Fruit fly (Drosophila melanogaster) whole organism, pupa: ENCODE data around the gene Adck5.
"Not testable (repeated sequence)": the region's sequence is repeated elsewhere in the genome, so short reads cannot be mapped to it uniquely, and the experiment has no call there.

ENCODE experiments used
- CG10348 ChIP-seq: fragments of 200-800 bp; sonication (Bioruptor generic); IDR thresholded peaks from 2 replicates; pipeline ENCODE4 v1.3.6; 2022; ENCODE audit warnings: missing biosample characterization, missing genetic modification characterization
- CG12605 ChIP-seq: fragments of 200-800 bp; sonication (Bioruptor generic); IDR thresholded peaks from 2 replicates; pipeline ENCODE4 v1.3.6; 2022; ENCODE audit warnings: missing biosample characterization, missing genetic modification characterization
- CG13204 ChIP-seq: fragments of 200-800 bp; sonication (Bioruptor generic); optimal IDR thresholded peaks from 2 replicates; lab custom pipeline; 2018; ENCODE audit warnings: missing biosample characterization, mild to moderate bottlenecking, missing genetic modification characterization, moderate library complexity
- CG14655 ChIP-seq: fragments of 200-800 bp; sonication (Bioruptor generic); optimal IDR thresholded peaks from 3 replicates; lab custom pipeline; 2017; ENCODE audit warnings: mild to moderate bottlenecking, missing biosample characterization, missing genetic modification reagents, missing genetic modification characterization
- CG15710 ChIP-seq: fragments of 200-800 bp; sonication (Bioruptor generic); optimal IDR thresholded peaks from 2 replicates; lab custom pipeline; 2018; ENCODE audit warnings: missing biosample characterization, mild to moderate bottlenecking, missing genetic modification characterization, moderate library complexity
- CG17806 ChIP-seq: fragments of 200-800 bp; sonication (Bioruptor generic); optimal IDR thresholded peaks from 2 replicates; lab custom pipeline; 2018; ENCODE audit warnings: missing biosample characterization, mild to moderate bottlenecking, missing genetic modification characterization, moderate library complexity
- CG32121 ChIP-seq: fragments of 200-800 bp; sonication (Bioruptor generic); IDR thresholded peaks from 2 replicates; pipeline ENCODE4 v1.3.6; 2022; ENCODE audit warnings: missing biosample characterization, missing genetic modification characterization
- CG34367 ChIP-seq: fragments of 200-800 bp; sonication (Bioruptor generic); optimal IDR thresholded peaks from 2 replicates; lab custom pipeline; 2018; ENCODE audit warnings: missing biosample characterization, mild to moderate bottlenecking, missing genetic modification characterization
- CG4496 ChIP-seq: fragments of 200-800 bp; sonication (Bioruptor generic); IDR thresholded peaks from 3 replicates; pipeline ENCODE4 v1.3.6; 2022; ENCODE audit warnings: missing biosample characterization, missing genetic modification characterization
- CG8159 ChIP-seq: fragments of 200-800 bp; sonication (Bioruptor generic); optimal IDR thresholded peaks from 3 replicates; lab custom pipeline; 2018; ENCODE audit warnings: missing biosample characterization, mild to moderate bottlenecking, missing genetic modification characterization, moderate library complexity
- CG8301 ChIP-seq: fragments of 200-800 bp; sonication (Bioruptor generic); optimal IDR thresholded peaks from 2 replicates; lab custom pipeline; 2018; ENCODE audit warnings: missing biosample characterization, mild to moderate bottlenecking, missing genetic modification characterization
- CG9948 ChIP-seq: fragments of 200-800 bp; sonication (Bioruptor generic); optimal IDR thresholded peaks from 2 replicates; lab custom pipeline; 2018; ENCODE audit warnings: missing biosample characterization, mild to moderate bottlenecking, missing genetic modification characterization, moderate library complexity
- D1 ChIP-seq: fragments of 200-800 bp; sonication (Bioruptor generic); optimal IDR thresholded peaks from 2 replicates; lab custom pipeline; 2018; ENCODE audit warnings: missing biosample characterization, mild to moderate bottlenecking, missing genetic modification characterization, moderate library complexity
- EcR ChIP-seq: fragments of 200-800 bp; sonication (Bioruptor generic); optimal IDR thresholded peaks from 3 replicates; lab custom pipeline; 2019; ENCODE audit warnings: missing biosample characterization, missing genetic modification characterization, mild to moderate bottlenecking, moderate library complexity, missing genetic modification reagents
- Ets98B ChIP-seq: fragments of 200-800 bp; sonication (Bioruptor generic); IDR thresholded peaks from 2 replicates; pipeline ENCODE4 v1.3.6; 2022; ENCODE audit warnings: missing biosample characterization, missing genetic modification characterization
- Pif1A ChIP-seq: fragments of 200-800 bp; sonication (Bioruptor generic); optimal IDR thresholded peaks from 3 replicates; lab custom pipeline; 2016; ENCODE audit warnings: missing biosample characterization, missing genetic modification characterization
- Pif1B ChIP-seq: fragments of 200-800 bp; sonication (Bioruptor generic); optimal IDR thresholded peaks from 3 replicates; lab custom pipeline; 2016; ENCODE audit warnings: missing biosample characterization, missing genetic modification characterization
- Snoo ChIP-seq: fragments of 200-800 bp; sonication (Bioruptor generic); optimal IDR thresholded peaks from 3 replicates; lab custom pipeline; 2017; ENCODE audit warnings: missing biosample characterization, mild to moderate bottlenecking, missing genetic modification characterization, inconsistent platforms
- fd96Ca ChIP-seq: fragments of 200-800 bp; sonication (Bioruptor generic); IDR thresholded peaks from 3 replicates; pipeline ENCODE4 v1.3.6; 2022; ENCODE audit warnings: missing biosample characterization, missing genetic modification characterization
- gl ChIP-seq: fragments of 200-800 bp; sonication (Bioruptor generic); optimal IDR thresholded peaks from 2 replicates; lab custom pipeline; 2018; ENCODE audit warnings: missing biosample characterization, mild to moderate bottlenecking, missing genetic modification characterization
- rn ChIP-seq: fragments of 200-800 bp; sonication (Bioruptor generic); IDR thresholded peaks from 2 replicates; pipeline ENCODE4 v1.3.6; 2022; ENCODE audit warnings: missing biosample characterization, missing genetic modification characterization

The Adck5 gene

DNA sequence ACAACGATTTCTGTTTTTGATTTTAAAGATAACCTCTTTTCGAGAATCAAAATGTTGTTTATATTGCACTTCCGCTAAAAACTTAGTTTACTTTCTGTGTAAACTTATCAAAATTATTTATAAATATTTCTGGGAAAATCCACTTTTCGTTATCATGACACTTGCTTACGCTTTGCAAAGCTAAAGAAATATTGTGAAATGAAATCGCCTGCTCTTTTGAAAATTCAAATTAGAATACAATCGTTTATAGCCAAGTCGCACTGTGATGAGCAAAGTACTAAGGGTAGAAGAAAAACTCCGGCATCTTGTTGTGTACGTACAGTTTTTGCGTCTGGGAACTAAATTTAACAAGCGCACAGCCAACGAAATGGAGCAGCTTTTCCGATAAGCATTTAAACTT is 45.2 kb upstream of the Adck5 start:
- TF ChIP-seq EcR, result no peak
- no peak for TF ChIP-seq gl
- TF ChIP-seq CG34367, result no peak
- TF ChIP-seq CG8301, result no peak
- peak; percentile 47 for TF ChIP-seq CG14655 (GFP tag; lab: Kevin White, UChicago)

DNA sequence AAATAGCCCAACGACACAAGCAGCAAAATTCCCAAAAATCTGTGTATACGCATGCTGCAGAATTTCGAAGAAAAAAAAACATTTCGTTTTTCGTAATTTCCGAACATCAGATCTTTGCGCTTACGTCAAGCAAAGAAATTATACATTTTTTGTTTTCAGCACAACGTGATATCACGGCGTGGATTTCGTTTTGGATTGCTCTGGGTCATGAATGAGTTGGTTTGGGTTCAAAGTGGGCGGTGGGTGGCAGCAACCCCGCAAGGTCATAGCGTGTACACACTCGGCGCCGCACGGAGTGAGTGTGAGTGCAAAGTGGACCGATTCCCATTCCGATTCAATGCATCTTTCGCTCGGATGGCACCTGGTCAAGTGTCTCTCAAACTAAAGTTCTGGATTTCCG is 44.8 kb upstream of the Adck5 start:
- TF ChIP-seq Pif1B (GFP tag; lab: Kevin White, UChicago), result no peak
- no peak for TF ChIP-seq EcR
- no peak for TF ChIP-seq gl
- no peak for TF ChIP-seq CG10348 (GFP tag; lab: Robert Waterston, UW)
- no peak for TF ChIP-seq CG12605 (GFP tag; lab: Robert Waterston, UW)
- TF ChIP-seq fd96Ca (GFP tag; lab: Robert Waterston, UW), result no peak
- no peak for TF ChIP-seq CG34367
- no peak for TF ChIP-seq rn (GFP tag; lab: Robert Waterston, UW)
- no peak for TF ChIP-seq CG9948
- no peak for TF ChIP-seq CG17806 (tag; lab: Kevin White, UChicago)
- TF ChIP-seq Ets98B (GFP tag; lab: Robert Waterston, UW), result no peak
- TF ChIP-seq CG13204 (GFP tag; lab: Kevin White, UChicago), result no peak
- no peak for TF ChIP-seq CG15710 (tag; lab: Kevin White, UChicago)
- TF ChIP-seq Snoo (tag; lab: Kevin White, UChicago), result no peak
- no peak for TF ChIP-seq CG8301
- no peak for TF ChIP-seq CG4496 (GFP tag; lab: Robert Waterston, UW)
- no peak for TF ChIP-seq CG8159

DNA sequence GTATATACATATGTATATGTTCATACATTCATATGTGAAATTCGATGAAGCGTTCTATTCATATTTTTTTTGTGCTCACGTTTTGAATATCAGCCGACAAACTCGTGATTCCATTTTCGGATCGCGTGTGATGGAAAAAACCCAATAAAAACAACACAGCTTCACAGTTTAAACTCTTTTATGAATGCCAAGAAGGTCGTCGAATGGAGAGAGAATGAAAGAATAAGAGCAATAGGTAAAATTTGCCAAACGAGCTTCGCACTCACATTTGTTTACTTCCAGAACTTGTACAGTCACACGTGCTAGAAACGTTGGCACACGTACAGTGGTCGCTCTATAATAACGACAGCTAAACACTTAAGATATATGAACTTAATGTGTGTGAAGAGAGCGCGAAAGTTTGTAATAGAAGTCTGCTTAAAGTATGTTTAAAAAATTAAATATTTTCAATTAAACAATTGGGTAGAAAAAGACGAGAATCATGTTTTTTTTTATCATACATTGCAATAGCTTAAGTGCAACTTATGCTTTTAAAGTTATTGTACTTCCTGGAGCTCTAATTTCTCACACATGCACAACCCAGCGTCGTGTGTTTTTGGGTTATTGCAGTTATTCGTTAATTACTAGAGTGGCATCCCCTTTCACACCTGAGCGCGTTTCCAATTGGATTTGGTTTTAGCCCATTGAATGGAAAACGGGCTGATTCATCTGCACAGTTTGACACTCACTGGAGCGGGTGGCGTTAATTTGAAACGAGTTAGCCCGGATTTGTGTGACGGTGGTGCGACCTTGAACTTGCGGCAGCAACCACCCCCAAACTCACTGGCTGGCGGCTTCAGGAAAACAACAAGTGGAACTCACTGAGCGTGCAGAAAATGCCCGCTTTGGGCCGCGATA is 43.7 kb upstream of the Adck5 start:
- TF ChIP-seq CG10348 (GFP tag; lab: Robert Waterston, UW), result no peak
- TF ChIP-seq gl, result no peak
- no peak for TF ChIP-seq CG8301
- no peak for TF ChIP-seq Pif1A
- TF ChIP-seq Pif1B (GFP tag; lab: Kevin White, UChicago), result no peak
- no peak for TF ChIP-seq CG32121 (GFP tag; lab: Robert Waterston, UW)
- no peak for TF ChIP-seq D1
- TF ChIP-seq CG4496 (GFP tag; lab: Robert Waterston, UW), result no peak
- TF ChIP-seq rn (GFP tag; lab: Robert Waterston, UW), result no peak
- no peak for TF ChIP-seq CG8159
- TF ChIP-seq CG34367, result no peak
- TF ChIP-seq CG12605 (GFP tag; lab: Robert Waterston, UW), result no peak

DNA sequence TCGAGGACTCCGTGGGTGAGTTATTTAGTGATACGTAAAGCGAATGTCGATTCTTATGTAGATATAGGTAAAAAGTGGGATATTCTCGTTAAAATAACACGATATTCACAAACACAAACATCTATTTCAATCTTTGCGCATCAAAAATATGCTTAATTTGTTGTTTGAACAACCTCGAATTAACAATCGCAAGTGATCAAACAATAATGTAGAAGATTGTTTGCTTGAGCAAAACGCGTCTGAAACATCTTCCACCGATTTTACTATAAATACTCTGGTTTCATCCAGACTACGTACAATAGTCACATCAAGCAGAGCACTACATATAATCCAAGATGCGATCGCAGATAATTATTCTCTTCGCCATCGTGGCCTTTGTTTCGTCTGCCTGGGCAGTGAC is 39.1 kb upstream of the Adck5 start, which contains the start of gene nol:
Gene nol (plus strand): TSS at position 301 of the 400 bp plus-strand sequence.
- TF ChIP-seq gl, result no peak
- TF ChIP-seq CG34367, result no peak
- no peak for TF ChIP-seq CG4496 (GFP tag; lab: Robert Waterston, UW)
- no peak for TF ChIP-seq CG8301
- no peak for TF ChIP-seq CG12605 (GFP tag; lab: Robert Waterston, UW)
- no peak for TF ChIP-seq Pif1A
- no peak for TF ChIP-seq CG32121 (GFP tag; lab: Robert Waterston, UW)
- TF ChIP-seq EcR, result no peak
- no peak for TF ChIP-seq CG15710 (tag; lab: Kevin White, UChicago)
- no peak for TF ChIP-seq CG14655 (GFP tag; lab: Kevin White, UChicago)
- TF ChIP-seq fd96Ca (GFP tag; lab: Robert Waterston, UW), result no peak
- TF ChIP-seq CG8159, result no peak
- TF ChIP-seq CG17806 (tag; lab: Kevin White, UChicago), result no peak
- no peak for TF ChIP-seq rn (GFP tag; lab: Robert Waterston, UW)
- no peak for TF ChIP-seq Pif1B (GFP tag; lab: Kevin White, UChicago)
- TF ChIP-seq Ets98B (GFP tag; lab: Robert Waterston, UW), result no peak

DNA sequence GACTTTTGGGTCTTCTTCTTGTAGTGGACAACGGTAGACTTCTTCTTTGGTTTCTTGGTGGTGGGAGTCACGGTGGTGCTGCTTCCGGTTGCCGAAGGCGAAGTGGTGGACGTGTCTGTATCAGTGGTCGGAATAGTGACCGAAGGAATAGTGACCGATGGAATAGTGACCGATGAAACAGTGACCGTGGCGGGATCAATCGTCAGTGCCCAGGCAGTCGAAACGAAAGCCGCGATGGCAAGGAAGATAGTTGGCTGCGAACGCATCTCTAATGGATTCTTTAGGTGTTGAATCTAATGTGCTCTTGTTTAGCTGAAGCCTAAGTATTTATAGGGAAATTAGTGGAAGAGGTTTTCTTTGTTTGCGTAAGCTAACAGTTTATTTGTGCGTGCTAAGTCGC is 37.6 kb upstream of the Adck5 start, which contains the start of gene CG32074:
Gene CG32074 (minus strand): TSS at position 268 of the 400 bp plus-strand sequence.
- TF ChIP-seq D1; fd96Ca (GFP tag; lab: Robert Waterston, UW); CG14655 (GFP tag; lab: Kevin White, UChicago): not testable (repeated sequence)

DNA sequence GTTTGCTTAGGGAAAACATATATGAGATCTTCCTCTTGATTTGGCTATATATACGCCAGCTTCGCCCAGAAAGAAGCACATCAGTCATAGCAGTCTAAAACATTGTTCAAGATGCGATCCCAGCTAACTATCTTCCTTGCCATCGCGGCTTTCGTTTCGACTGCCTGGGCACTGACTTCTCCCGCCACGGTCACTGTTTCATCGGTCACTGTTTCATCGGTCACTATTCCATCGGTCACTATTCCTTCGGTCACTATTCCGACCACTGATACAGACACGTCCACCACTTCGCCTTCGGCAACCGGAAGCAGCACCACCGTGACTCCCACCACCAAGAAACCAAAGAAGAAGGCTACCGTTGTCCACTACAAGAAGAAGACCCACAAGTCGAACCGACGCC is 34.7 kb upstream of the Adck5 start, which contains the start of gene CG14143:
Gene CG14143 (plus strand): TSS at position 102 of the 400 bp plus-strand sequence.
- not testable (repeated sequence) for TF ChIP-seq Snoo (tag; lab: Kevin White, UChicago); CG15710 (tag; lab: Kevin White, UChicago); Pif1A

DNA sequence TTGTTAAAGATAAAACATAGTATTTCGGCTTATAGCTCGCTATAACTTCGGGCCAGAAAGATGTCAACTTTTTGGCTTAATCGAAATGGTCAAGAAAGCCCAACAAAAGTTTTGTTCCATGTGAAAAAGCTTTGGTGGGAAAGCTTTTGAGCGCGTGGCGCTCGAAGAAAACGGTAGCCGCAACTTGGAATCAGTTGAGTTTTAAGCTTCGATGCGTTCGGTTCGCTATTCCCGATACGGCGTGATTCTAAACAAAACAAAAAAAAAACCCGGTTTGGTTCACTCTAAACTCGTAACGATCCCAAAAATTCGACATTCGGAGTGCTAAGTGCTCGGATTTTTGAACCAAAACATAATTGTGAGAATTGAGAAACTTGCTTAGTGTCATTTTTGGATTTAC is 33.8 kb upstream of the Adck5 start, which contains the start of gene IRSp53:
Gene IRSp53 (plus strand): TSS at position 204 of the 400 bp plus-strand sequence.
- no peak for TF ChIP-seq D1
- TF ChIP-seq Pif1A, result no peak
- no peak for TF ChIP-seq CG13204 (GFP tag; lab: Kevin White, UChicago)
- no peak for TF ChIP-seq CG34367
- TF ChIP-seq CG10348 (GFP tag; lab: Robert Waterston, UW), result no peak
- TF ChIP-seq Ets98B (GFP tag; lab: Robert Waterston, UW), result peak; percentile 43; the same call in 1 of the 2 replicates
- TF ChIP-seq EcR, result no peak
- TF ChIP-seq Pif1B (GFP tag; lab: Kevin White, UChicago), result no peak
- no peak for TF ChIP-seq CG15710 (tag; lab: Kevin White, UChicago)
- no peak for TF ChIP-seq Snoo (tag; lab: Kevin White, UChicago)
- 0 out of 2 replicates have a peak, but pooled peaks have one; percentile 11 for TF ChIP-seq CG12605 (GFP tag; lab: Robert Waterston, UW)
- TF ChIP-seq CG4496 (GFP tag; lab: Robert Waterston, UW), result peak; percentile 18; the same call in 1 of the 3 replicates
- peak; percentile 57 for TF ChIP-seq CG8159
- no peak for TF ChIP-seq CG9948
- no peak for TF ChIP-seq fd96Ca (GFP tag; lab: Robert Waterston, UW)
- no peak for TF ChIP-seq gl
- no peak for TF ChIP-seq CG14655 (GFP tag; lab: Kevin White, UChicago)
- no peak for TF ChIP-seq rn (GFP tag; lab: Robert Waterston, UW)
